Worm (Caenorhabditis elegans) whole organism, L4 larva: ENCODE results near the gene F38E1.10.

Experiments
- D1046.2 ChIP-seq: fragments of 200-800 bp; sonication (Bioruptor generic); IDR thresholded peaks from 2 replicates; pipeline ENCODE4 v1.3.6; 2022; ENCODE audit warnings: missing genetic modification characterization, missing compliant biosample characterization
- nhr-76 ChIP-seq: fragments of 150-350 bp; optimal IDR thresholded peaks from 2 replicates; lab custom pipeline; 2014; ENCODE audit warnings: missing biosample characterization, missing genetic modification characterization
- pqm-1 ChIP-seq: sonication (generic microtip); optimal IDR thresholded peaks from 2 replicates; lab custom pipeline; 2017; ENCODE audit warnings: missing biosample characterization, missing genetic modification characterization
- skn-1 ChIP-seq: fragments of 150-350 bp; optimal IDR thresholded peaks from 2 replicates; lab custom pipeline; 2014; ENCODE audit warnings: missing biosample characterization, missing genetic modification characterization
- unc-39 ChIP-seq: sonication (generic microtip); optimal IDR thresholded peaks from 2 replicates; lab custom pipeline; 2017; ENCODE audit warnings: missing biosample characterization, missing genetic modification characterization

DNA sequence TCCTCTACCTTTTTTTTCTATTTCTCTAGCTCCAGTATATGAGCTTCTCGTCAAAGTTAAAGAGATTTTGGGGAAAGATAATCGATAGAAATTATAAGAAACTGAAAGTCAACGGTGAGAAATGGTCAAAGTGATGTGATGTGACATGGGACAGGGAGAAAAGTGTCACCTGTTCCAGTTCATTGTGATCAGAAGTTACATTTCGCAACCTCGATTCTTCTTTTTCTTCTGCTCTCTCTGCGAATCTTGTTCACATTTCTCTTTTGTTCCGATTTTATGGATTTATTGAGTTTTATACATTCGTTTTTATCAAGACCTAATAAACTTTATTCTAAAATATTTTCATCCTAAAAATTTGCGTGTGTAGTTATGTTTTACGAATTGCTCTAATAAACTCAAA, 39.7 kb downstream of the F38E1.10 start:
- TF ChIP-seq unc-39 (tag; lab: Kevin White, UChicago): no peak
- no peak for TF ChIP-seq pqm-1 (tag; lab: Kevin White, UChicago)
- no peak for TF ChIP-seq D1046.2 (GFP tag; lab: Robert Waterston, UW)
- TF ChIP-seq skn-1: no peak
- no peak for TF ChIP-seq nhr-76 (tag; lab: Kevin White, UChicago)
